Worm (Caenorhabditis elegans) whole organism, dauer: ENCODE data around the gene F07C3.2.

Experiments used
- unc-62 ChIP-seq: sonication (generic microtip); optimal IDR thresholded peaks from 2 replicates; lab custom pipeline; 2017; ENCODE audit warnings: missing biosample characterization, missing genetic modification reagents, missing genetic modification characterization

Gene F07C3.2

ce11 chrV:9225675-9226144 lies at the start of gene F07C3.2:
Gene F07C3.2, plus strand, starts transcription at chrV:9226094.
- no peak for TF ChIP-seq unc-62

ce11 chrV:9181669-9182250 lies 44.1 kb upstream of the F07C3.2 start, which contains the start of gene ptr-1:
Gene ptr-1, minus strand, starts transcription at chrV:9181719.
- no peak for TF ChIP-seq unc-62

ce11 chrV:9183718-9184441 lies 42.0 kb upstream of the F07C3.2 start:
- TF ChIP-seq unc-62: no peak

ce11 chrV:9186028-9186427 lies 39.9 kb upstream of the F07C3.2 start:
- TF ChIP-seq unc-62: no peak

ce11 chrV:9191406-9191805 lies 34.5 kb upstream of the F07C3.2 start, which contains the start of gene sphr-1:
Gene sphr-1, plus strand, starts transcription at chrV:9191610.
- no peak for TF ChIP-seq unc-62

- no peak for TF ChIP-seq unc-62
These were observed 31.8 kb upstream of the F07C3.2 start for ce11 chrV:9194055-9194454.

- no peak for TF ChIP-seq unc-62
These were observed 28.8 kb upstream of the F07C3.2 start, which contains the start of gene C24B5.4 for ce11 chrV:9197121-9197520. Gene C24B5.4, minus strand, starts transcription at chrV:9197326.

ce11 chrV:9198887-9199286 lies 27.0 kb upstream of the F07C3.2 start, which contains the start of gene str-177:
Gene str-177, minus strand, starts transcription at chrV:9198987.
- TF ChIP-seq unc-62: no peak

ce11 chrV:9202710-9203109 lies 23.2 kb upstream of the F07C3.2 start, which contains the start of gene asp-2:
Gene asp-2, plus strand, starts transcription at chrV:9203077.
- no peak for TF ChIP-seq unc-62

- no peak for TF ChIP-seq unc-62
These were observed 18.5 kb upstream of the F07C3.2 start, which contains the start of gene inx-10 for ce11 chrV:9207377-9207776. Gene inx-10, minus strand, starts transcription at chrV:9207477.

ce11 chrV:9208878-9209277 lies 17.0 kb upstream of the F07C3.2 start:
- no peak for TF ChIP-seq unc-62

ce11 chrV:9212499-9212898 lies 13.4 kb upstream of the F07C3.2 start:
- TF ChIP-seq unc-62: no peak

- no peak for TF ChIP-seq unc-62
These were observed 12.3 kb upstream of the F07C3.2 start, which contains the start of gene mdt-27 for ce11 chrV:9213554-9213953. Gene mdt-27, minus strand, starts transcription at chrV:9213654.

ce11 chrV:9217158-9217557 lies 8.7 kb upstream of the F07C3.2 start, which contains the start of gene pacs-1:
Gene pacs-1, minus strand, starts transcription at chrV:9217258.
- no peak for TF ChIP-seq unc-62

- no peak for TF ChIP-seq unc-62
These were observed 7.7 kb upstream of the F07C3.2 start for ce11 chrV:9218214-9218613.

- no peak for TF ChIP-seq unc-62
These were observed 7.1 kb upstream of the F07C3.2 start for ce11 chrV:9218655-9219389.

ce11 chrV:9219390-9219733 lies 6.5 kb upstream of the F07C3.2 start:
- no peak for TF ChIP-seq unc-62
